Worm (Caenorhabditis elegans) whole organism, L4 larva: ENCODE results near the gene F52C9.3.

Experiments
- D1046.2 ChIP-seq: fragments of 200-800 bp; sonication (Bioruptor generic); IDR thresholded peaks from 2 replicates; pipeline ENCODE4 v1.3.6; 2022; ENCODE audit warnings: missing genetic modification characterization, missing compliant biosample characterization
- F10B5.3 ChIP-seq: sonication (generic microtip); optimal IDR thresholded peaks from 2 replicates; lab custom pipeline; 2016; ENCODE audit warnings: mild to moderate bottlenecking, missing genetic modification characterization, missing compliant biosample characterization
- F37D6.2 ChIP-seq: sonication (generic microtip); optimal IDR thresholded peaks from 2 replicates; lab custom pipeline; 2016; ENCODE audit warnings: mild to moderate bottlenecking, missing genetic modification characterization, missing compliant biosample characterization
- F44E2.7 ChIP-seq: fragments of 200-800 bp; sonication (Bioruptor generic); IDR thresholded peaks from 2 replicates; pipeline ENCODE4 v2.1.2; 2022; ENCODE audit warnings: missing genetic modification characterization, missing compliant biosample characterization
- F49E8.2 ChIP-seq: sonication (generic microtip); optimal IDR thresholded peaks from 2 replicates; lab custom pipeline; 2016; ENCODE audit warnings: missing compliant biosample characterization, mild to moderate bottlenecking, missing genetic modification characterization, borderline replicate concordance
- T20F7.1 ChIP-seq: fragments of 200-800 bp; sonication (Bioruptor generic); optimal IDR thresholded peaks from 2 replicates; lab custom pipeline; 2018; ENCODE audit warnings: mild to moderate bottlenecking, missing genetic modification characterization, missing compliant biosample characterization
- Y5F2A.4 ChIP-seq: fragments of 200-800 bp; sonication (Bioruptor generic); optimal IDR thresholded peaks from 2 replicates; lab custom pipeline; 2018; ENCODE audit warnings: mild to moderate bottlenecking, missing genetic modification characterization, missing compliant biosample characterization
- Y75B8A.6 ChIP-seq: fragments of 200-800 bp; sonication (Bioruptor generic); IDR thresholded peaks from 2 replicates; pipeline ENCODE4 v1.3.6; 2022; ENCODE audit warnings: missing genetic modification reagents, missing genetic modification characterization, missing compliant biosample characterization
- ZK546.5 ChIP-seq, 2 experiments: sonication (generic microtip); optimal IDR thresholded peaks; 2 replicates each; lab custom pipeline; 2017; ENCODE audit warnings: missing biosample characterization in 2 of 2, missing genetic modification characterization in 2 of 2
- aly-2 ChIP-seq: sonication (generic microtip); optimal IDR thresholded peaks from 2 replicates; lab custom pipeline; 2018; ENCODE audit warnings: missing biosample characterization, missing genetic modification characterization
- arid-1 ChIP-seq: fragments of 200-800 bp; sonication (Bioruptor generic); conservative IDR thresholded peaks from 2 replicates; pipeline ENCODE4 v1.3.6; 2022; ENCODE audit warnings: missing genetic modification reagents, missing genetic modification characterization, missing compliant biosample characterization
- attf-4 ChIP-seq: sonication (generic microtip); optimal IDR thresholded peaks from 3 replicates; lab custom pipeline; 2017; ENCODE audit warnings: missing biosample characterization, missing genetic modification characterization
- ceh-28 ChIP-seq: fragments of 150-350 bp; optimal IDR thresholded peaks from 2 replicates; lab custom pipeline; 2014; ENCODE audit warnings: missing biosample characterization, missing genetic modification reagents, missing genetic modification characterization
- ceh-62 ChIP-seq: sonication (generic microtip); optimal IDR thresholded peaks from 2 replicates; lab custom pipeline; 2017; ENCODE audit warnings: missing biosample characterization, missing genetic modification characterization
- ceh-82 ChIP-seq: sonication (generic microtip); optimal IDR thresholded peaks from 2 replicates; lab custom pipeline; 2017; ENCODE audit warnings: missing biosample characterization, missing genetic modification characterization
- ctbp-1 ChIP-seq: fragments of 200-800 bp; sonication (Bioruptor generic); IDR thresholded peaks from 2 replicates; pipeline ENCODE4 v1.3.6; 2022; ENCODE audit warnings: missing genetic modification reagents, missing genetic modification characterization, missing compliant biosample characterization
- daf-12 ChIP-seq: fragments of 150-350 bp; optimal IDR thresholded peaks from 2 replicates; lab custom pipeline; 2014; ENCODE audit warnings: missing biosample characterization, missing genetic modification reagents, missing genetic modification characterization
- daf-16 ChIP-seq, 3 experiments: sonication (generic microtip); optimal IDR thresholded peaks; 2 replicates each; lab custom pipeline; 2016 to 2017; ENCODE audit warnings: missing genetic modification characterization in 3 of 3, missing genetic modification reagents in 3 of 3, mild to moderate bottlenecking in 2 of 3, missing compliant biosample characterization in 2 of 3, missing biosample characterization in 1 of 3, moderate library complexity in 1 of 3
- daf-8 ChIP-seq: fragments of 200-800 bp; sonication (Bioruptor generic); IDR thresholded peaks from 2 replicates; pipeline ENCODE4 v1.3.6; 2022; ENCODE audit warnings: missing genetic modification characterization, missing compliant biosample characterization
- dmd-6 ChIP-seq: fragments of 200-800 bp; sonication (Bioruptor generic); IDR thresholded peaks from 2 replicates; pipeline ENCODE4 v1.3.6; 2022; ENCODE audit warnings: missing genetic modification reagents, missing genetic modification characterization, missing compliant biosample characterization
- dmd-8 ChIP-seq: fragments of 200-800 bp; sonication (Bioruptor generic); IDR thresholded peaks from 2 replicates; pipeline ENCODE4 v1.3.6; 2022; ENCODE audit warnings: missing genetic modification characterization, missing compliant biosample characterization
- dmd-9 ChIP-seq: fragments of 200-800 bp; sonication (Bioruptor generic); IDR thresholded peaks from 2 replicates; pipeline ENCODE4 v1.3.6; 2022; ENCODE audit warnings: missing genetic modification reagents, missing genetic modification characterization, missing compliant biosample characterization
- duxl-1 ChIP-seq: sonication (generic microtip); optimal IDR thresholded peaks from 2 replicates; lab custom pipeline; 2016; ENCODE audit warnings: mild to moderate bottlenecking, missing genetic modification characterization, moderate library complexity, missing compliant biosample characterization; ENCODE audit not compliant: poor library complexity
- dve-1 ChIP-seq: sonication (generic microtip); optimal IDR thresholded peaks from 2 replicates; lab custom pipeline; 2017; ENCODE audit warnings: antibody characterized with exemption, mild to moderate bottlenecking, missing genetic modification characterization, missing compliant biosample characterization; ENCODE audit not compliant: insufficient read depth
- egl-27 ChIP-seq: sonication (generic microtip); optimal IDR thresholded peaks from 3 replicates; lab custom pipeline; 2017; ENCODE audit warnings: missing biosample characterization, missing genetic modification reagents, missing genetic modification characterization
- egl-43 ChIP-seq: fragments of 200-800 bp; sonication (Bioruptor generic); IDR thresholded peaks from 2 replicates; pipeline ENCODE4 v1.3.6; 2022; ENCODE audit warnings: missing genetic modification reagents, missing genetic modification characterization, missing compliant biosample characterization
- hlh-11 ChIP-seq: fragments of 200-800 bp; sonication (Bioruptor generic); optimal IDR thresholded peaks from 2 replicates; lab custom pipeline; 2018; ENCODE audit warnings: mild to moderate bottlenecking, missing genetic modification characterization, missing compliant biosample characterization
- lin-1 ChIP-seq: fragments of 200-800 bp; sonication (Bioruptor generic); IDR thresholded peaks from 2 replicates; pipeline ENCODE4 v1.3.6; 2022; ENCODE audit warnings: missing genetic modification reagents, missing genetic modification characterization, missing compliant biosample characterization
- lin-13 ChIP-seq: fragments of 150-350 bp; optimal IDR thresholded peaks from 2 replicates; lab custom pipeline; 2014; ENCODE audit warnings: missing biosample characterization, missing genetic modification reagents, missing genetic modification characterization
- lir-3 ChIP-seq: sonication (generic microtip); optimal IDR thresholded peaks from 2 replicates; lab custom pipeline; 2016; ENCODE audit warnings: mild to moderate bottlenecking, missing genetic modification characterization, missing compliant biosample characterization
- lsy-2 ChIP-seq, 2 experiments: fragments of 150-350 bp in 1 of 2; sonication (generic microtip) in 1 of 2; optimal IDR thresholded peaks; 2 replicates each; lab custom pipeline; 2014 to 2017; ENCODE audit warnings: missing biosample characterization in 2 of 2, missing genetic modification characterization in 2 of 2
- madf-9 ChIP-seq: fragments of 200-800 bp; sonication (Bioruptor generic); conservative IDR thresholded peaks from 2 replicates; pipeline ENCODE4 v1.3.6; 2022; ENCODE audit warnings: missing genetic modification reagents, missing genetic modification characterization, missing compliant biosample characterization
- mdl-1 ChIP-seq, 2 experiments: fragments of 150-350 bp in 1 of 2; sonication (generic microtip) in 1 of 2; optimal IDR thresholded peaks; 2 replicates each; lab custom pipeline; 2014 to 2017; ENCODE audit warnings: missing biosample characterization in 2 of 2, missing genetic modification characterization in 2 of 2
- mep-1 ChIP-seq: fragments of 150-350 bp; sonication (generic microtip); optimal IDR thresholded peaks from 3 replicates; lab custom pipeline; 2014; ENCODE audit warnings: missing biosample characterization, missing genetic modification characterization
- mxl-3 ChIP-seq: fragments of 200-800 bp; sonication (Bioruptor generic); optimal IDR thresholded peaks from 2 replicates; lab custom pipeline; 2018; ENCODE audit warnings: mild to moderate bottlenecking, missing genetic modification characterization, missing compliant biosample characterization
- nhr-102 ChIP-seq: sonication (generic microtip); optimal IDR thresholded peaks from 2 replicates; lab custom pipeline; 2016; ENCODE audit warnings: mild to moderate bottlenecking, missing genetic modification characterization, moderate library complexity, missing compliant biosample characterization
- nhr-11 ChIP-seq: fragments of 150-350 bp; optimal IDR thresholded peaks from 2 replicates; lab custom pipeline; 2014; ENCODE audit warnings: missing biosample characterization, missing genetic modification characterization
- nhr-111 ChIP-seq: fragments of 200-800 bp; sonication (Bioruptor generic); optimal IDR thresholded peaks from 2 replicates; lab custom pipeline; 2018; ENCODE audit warnings: mild to moderate bottlenecking, missing genetic modification characterization, missing compliant biosample characterization
- nhr-237 ChIP-seq: sonication (generic microtip); optimal IDR thresholded peaks from 2 replicates; lab custom pipeline; 2017; ENCODE audit warnings: missing biosample characterization, missing genetic modification characterization
- nhr-25 ChIP-seq: sonication (generic microtip); optimal IDR thresholded peaks from 2 replicates; lab custom pipeline; 2017; ENCODE audit warnings: missing genetic modification characterization, mild to moderate bottlenecking, missing compliant biosample characterization, antibody characterized with exemption, moderate library complexity, borderline replicate concordance; ENCODE audit not compliant: insufficient read depth
- nhr-28 ChIP-seq: fragments of 150-350 bp; optimal IDR thresholded peaks from 2 replicates; lab custom pipeline; 2014; ENCODE audit warnings: missing biosample characterization, missing genetic modification characterization
- nhr-6 ChIP-seq: fragments of 150-350 bp; optimal IDR thresholded peaks from 2 replicates; lab custom pipeline; 2014; ENCODE audit warnings: missing biosample characterization, missing genetic modification characterization
- rbr-2 ChIP-seq: sonication (generic microtip); optimal IDR thresholded peaks from 2 replicates; lab custom pipeline; 2016; ENCODE audit warnings: missing genotype, missing genetic modification characterization, missing compliant biosample characterization
- saeg-2 ChIP-seq: fragments of 200-800 bp; sonication (Bioruptor generic); IDR thresholded peaks from 2 replicates; pipeline ENCODE4 v1.3.6; 2022; ENCODE audit warnings: missing genetic modification reagents, missing genetic modification characterization, missing compliant biosample characterization
- snpc-1.2 ChIP-seq: fragments of 200-800 bp; sonication (Bioruptor generic); IDR thresholded peaks from 2 replicates; pipeline ENCODE4 v1.3.6; 2022; ENCODE audit warnings: missing genetic modification reagents, missing genetic modification characterization, missing compliant biosample characterization
- spr-3 ChIP-seq: fragments of 200-800 bp; sonication (Bioruptor generic); optimal IDR thresholded peaks from 2 replicates; lab custom pipeline; 2018; ENCODE audit warnings: mild to moderate bottlenecking, missing genetic modification characterization, missing compliant biosample characterization
- unc-62 ChIP-seq, 3 experiments: fragments of 150-350 bp in 1 of 3; sonication (generic microtip); optimal IDR thresholded peaks in 2 of 3; peaks in 1 of 3; 1 replicate in 1 of 3; 2 replicates in 2 of 3; lab custom pipeline; 2014 to 2017; ENCODE audit warnings: missing biosample characterization in 3 of 3, missing genetic modification characterization in 3 of 3, missing genetic modification reagents in 3 of 3, missing genotype in 1 of 3
- vab-7 ChIP-seq: fragments of 200-800 bp; sonication (Bioruptor generic); IDR thresholded peaks from 2 replicates; pipeline ENCODE4 v1.3.6; 2022; ENCODE audit warnings: missing genetic modification reagents, missing genetic modification characterization, missing compliant biosample characterization
- zag-1 ChIP-seq: fragments of 150-350 bp; optimal IDR thresholded peaks from 2 replicates; lab custom pipeline; 2014; ENCODE audit warnings: missing biosample characterization, missing genetic modification characterization
- zfp-2 ChIP-seq: sonication (generic microtip); optimal IDR thresholded peaks from 2 replicates; lab custom pipeline; 2016; ENCODE audit warnings: mild to moderate bottlenecking, missing genetic modification characterization, missing compliant biosample characterization

F52C9.3 gene

DNA sequence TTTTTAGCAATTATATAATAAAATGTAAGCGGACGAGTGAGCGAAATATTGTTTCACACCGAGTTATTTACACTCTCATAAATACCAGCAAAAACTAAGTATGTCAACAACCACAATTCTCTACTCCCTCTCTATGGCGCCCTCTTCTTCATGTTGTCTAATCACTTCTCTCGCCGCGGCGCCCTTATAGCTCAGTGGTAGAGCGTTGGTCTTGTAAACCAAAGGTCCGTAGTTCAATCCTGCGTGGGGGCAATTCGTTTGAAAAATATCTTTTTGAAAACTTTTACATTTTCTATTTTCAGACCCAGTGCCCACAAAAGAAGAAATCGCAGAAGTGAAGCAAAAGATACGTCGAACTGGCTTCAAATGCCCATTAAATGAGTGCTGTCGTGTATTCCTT lies 16.0 kb upstream of the F52C9.3 start (continued):
- TF ChIP-seq Y5F2A.4 (GFP tag; lab: Kevin White, UChicago) = peak; percentile 79
- peak; percentile 81 for TF ChIP-seq lir-3
- TF ChIP-seq egl-27 (tag; lab: Kevin White, UChicago) = no peak
- peak; percentile 91 for TF ChIP-seq D1046.2
- no peak for TF ChIP-seq ceh-62 (tag; lab: Kevin White, UChicago)
- TF ChIP-seq F44E2.7 (GFP tag; lab: Robert Waterston, UW) = peak; percentile 94
- TF ChIP-seq nhr-111 (GFP tag; lab: Kevin White, UChicago) = peak; percentile 68
- no peak for TF ChIP-seq nhr-237 (tag; lab: Kevin White, UChicago)
- TF ChIP-seq zfp-2 (tag; lab: Kevin White, UChicago) = no peak
- TF ChIP-seq egl-43 (GFP tag; lab: Robert Waterston, UW) = peak; percentile 97
- TF ChIP-seq daf-12 = no peak
- TF ChIP-seq hlh-11 = no peak
- peak; percentile 89 for TF ChIP-seq vab-7 (GFP tag; lab: Robert Waterston, UW)
- TF ChIP-seq dve-1 = peak; percentile 29
- TF ChIP-seq dmd-6 = peak; percentile 66
- 0 out of 2 replicates have a peak, but pooled peaks have one; percentile 65 for TF ChIP-seq daf-8 (GFP tag; lab: Robert Waterston, UW)
- peak; percentile 56 for TF ChIP-seq nhr-102
- peak; percentile 82 for TF ChIP-seq spr-3 (GFP tag; lab: Kevin White, UChicago)
- TF ChIP-seq attf-4 (tag; lab: Kevin White, UChicago) = no peak
- peak; percentile 69 for TF ChIP-seq rbr-2 (tag; lab: Kevin White, UChicago)
- TF ChIP-seq Y75B8A.6 = peak; percentile 83; the same call in 1 of the 2 replicates
- peak; percentile 95 for TF ChIP-seq arid-1 (GFP tag; lab: Robert Waterston, UW)
- no peak for TF ChIP-seq mdl-1 (tag; optimal IDR thresholded peaks at IDR 0.05; lab: Kevin White, UChicago)
- TF ChIP-seq dmd-9 = peak; percentile 77
- TF ChIP-seq snpc-1.2 (GFP tag; lab: Robert Waterston, UW) = peak; percentile 91
- peak; percentile 61 for TF ChIP-seq mep-1 (tag; lab: Kevin White, UChicago)
- no peak for TF ChIP-seq nhr-25 (tag; lab: Kevin White, UChicago)
- peak; percentile 75 for TF ChIP-seq mxl-3 (GFP tag; lab: Kevin White, UChicago)
- TF ChIP-seq saeg-2 (GFP tag; lab: Robert Waterston, UW) = 0 out of 2 replicates have a peak, but pooled peaks have one; percentile 72
- peak; percentile 84 for TF ChIP-seq lin-1 (GFP tag; lab: Robert Waterston, UW)
- TF ChIP-seq nhr-28 = no peak
- peak; percentile 59 for TF ChIP-seq F10B5.3 (tag; lab: Kevin White, UChicago)
- peak; percentile 18 for TF ChIP-seq F37D6.2 (tag; lab: Kevin White, UChicago)
- TF ChIP-seq nhr-11 (tag; lab: Kevin White, UChicago) = peak; percentile 20
- no peak for TF ChIP-seq unc-62 (GFP tag; optimal IDR thresholded peaks at IDR 0.05 in 1 of 2; lab: Kevin White, UChicago)
- TF ChIP-seq unc-62 (tag; optimal IDR thresholded peaks at IDR 0.05; lab: Kevin White, UChicago) = no peak
- peak; percentile 83 for TF ChIP-seq duxl-1 (tag; lab: Kevin White, UChicago)
- TF ChIP-seq dmd-8 (GFP tag; lab: Robert Waterston, UW) = peak; percentile 99
- no peak for TF ChIP-seq ceh-82 (tag; lab: Kevin White, UChicago)
- peak; percentile 57 to 83 for TF ChIP-seq daf-16 (GFP tag; optimal IDR thresholded peaks at IDR 0.05; lab: Kevin White, UChicago)
- TF ChIP-seq daf-16 (tag; optimal IDR thresholded peaks at IDR 0.05; lab: Kevin White, UChicago) = peak; percentile 83
- peak; percentile 89 for TF ChIP-seq madf-9 (GFP tag; lab: Robert Waterston, UW)
- TF ChIP-seq T20F7.1 (GFP tag; lab: Kevin White, UChicago) = no peak
- peak; percentile 95 for TF ChIP-seq ctbp-1 (GFP tag; lab: Robert Waterston, UW)
- TF ChIP-seq aly-2 (tag; lab: Kevin White, UChicago) = no peak
- TF ChIP-seq zag-1 (tag; lab: Kevin White, UChicago) = no peak
- no peak for TF ChIP-seq ZK546.5 (tag; optimal IDR thresholded peaks at IDR 0.05; lab: Kevin White, UChicago)
- TF ChIP-seq lin-13 (GFP tag; lab: Kevin White, UChicago) = peak; percentile 54
- TF ChIP-seq F49E8.2 (tag; lab: Kevin White, UChicago) = peak; percentile 61
- peak in 1 of 2 experiments; percentile 72 for TF ChIP-seq lsy-2 (tag; optimal IDR thresholded peaks at IDR 0.05; lab: Kevin White, UChicago)
- TF ChIP-seq nhr-6 (tag; lab: Kevin White, UChicago) = no peak
- TF ChIP-seq ceh-28 = no peak
